Worm (Caenorhabditis elegans) whole organism, young adult: ENCODE data around the gene F44E5.2.
"Not testable (repeated sequence)": the region's sequence is repeated elsewhere in the genome, so short reads cannot be mapped to it uniquely, and the experiment has no call there.

ENCODE experiments used
- B0019.2 ChIP-seq: fragments of 200-800 bp; sonication (Bioruptor generic); conservative IDR thresholded peaks from 2 replicates; pipeline ENCODE4 v1.3.6; 2022; ENCODE audit warnings: missing genetic modification reagents, missing genetic modification characterization, missing compliant biosample characterization
- B0035.1 ChIP-seq: sonication (generic microtip); optimal IDR thresholded peaks from 2 replicates; lab custom pipeline; 2016; ENCODE audit warnings: missing genetic modification characterization, mild to moderate bottlenecking, missing compliant biosample characterization, missing genotype, missing genetic modification reagents
- B0336.3 ChIP-seq: fragments of 200-800 bp; sonication (Bioruptor generic); IDR thresholded peaks from 2 replicates; pipeline ENCODE4 v1.3.6; 2022; ENCODE audit warnings: missing genetic modification characterization, missing compliant biosample characterization
- C06A6.2 ChIP-seq: fragments of 200-800 bp; sonication (Bioruptor generic); conservative IDR thresholded peaks from 2 replicates; pipeline ENCODE4 v1.3.6; 2022; ENCODE audit warnings: missing genetic modification characterization, missing compliant biosample characterization
- F22D6.2 ChIP-seq: sonication (generic microtip); optimal IDR thresholded peaks from 2 replicates; lab custom pipeline; 2016; ENCODE audit warnings: mild to moderate bottlenecking, missing genetic modification characterization, missing compliant biosample characterization
- F33H1.4 ChIP-seq: fragments of 200-800 bp; sonication (Bioruptor generic); IDR thresholded peaks from 2 replicates; pipeline ENCODE4 v1.3.6; 2022; ENCODE audit warnings: missing genetic modification reagents, missing genetic modification characterization, missing compliant biosample characterization
- F37B4.10 ChIP-seq: fragments of 200-800 bp; sonication (Bioruptor generic); IDR thresholded peaks from 2 replicates; pipeline ENCODE4 v1.3.6; 2022; ENCODE audit warnings: missing genetic modification characterization, missing compliant biosample characterization
- F39B2.1 ChIP-seq: fragments of 200-800 bp; sonication (Bioruptor generic); IDR thresholded peaks from 2 replicates; pipeline ENCODE4 v1.3.6; 2022; ENCODE audit warnings: missing genetic modification reagents, missing genetic modification characterization, missing compliant biosample characterization
- K11D2.4 ChIP-seq: fragments of 200-800 bp; sonication (Bioruptor generic); IDR thresholded peaks from 2 replicates; pipeline ENCODE4 v1.3.6; 2022; ENCODE audit warnings: missing genetic modification reagents, missing genetic modification characterization, missing compliant biosample characterization
- K12H6.12 ChIP-seq: fragments of 200-800 bp; sonication (Bioruptor generic); optimal IDR thresholded peaks from 2 replicates; lab custom pipeline; 2018; ENCODE audit warnings: mild to moderate bottlenecking, missing genetic modification characterization, missing compliant biosample characterization
- Y53G8AR.9 ChIP-seq: fragments of 200-800 bp; sonication (Bioruptor generic); conservative IDR thresholded peaks from 2 replicates; pipeline ENCODE4 v1.3.6; 2022; ENCODE audit warnings: missing genetic modification reagents, missing genetic modification characterization, missing compliant biosample characterization
- Y79H2A.3 ChIP-seq: fragments of 200-800 bp; sonication (Bioruptor generic); conservative IDR thresholded peaks from 2 replicates; pipeline ENCODE4 v1.3.6; 2022; ENCODE audit warnings: missing genetic modification reagents, missing genetic modification characterization, missing compliant biosample characterization
- Y95B8A.8 ChIP-seq: fragments of 200-800 bp; sonication (Bioruptor generic); IDR thresholded peaks from 2 replicates; pipeline ENCODE4 v1.3.6; 2022; ENCODE audit warnings: missing genetic modification reagents, missing genetic modification characterization, missing compliant biosample characterization
- ZK185.1 ChIP-seq: sonication (generic microtip); optimal IDR thresholded peaks from 2 replicates; lab custom pipeline; 2016; ENCODE audit warnings: mild to moderate bottlenecking, missing genetic modification characterization, missing compliant biosample characterization; ENCODE audit not compliant: poor library complexity, severe bottlenecking
- aptf-2 ChIP-seq: fragments of 200-800 bp; sonication (Bioruptor generic); conservative IDR thresholded peaks from 2 replicates; pipeline ENCODE4 v1.3.6; 2022; ENCODE audit warnings: missing genetic modification reagents, missing genetic modification characterization, missing compliant biosample characterization
- aptf-3 ChIP-seq: fragments of 200-800 bp; sonication (Bioruptor generic); IDR thresholded peaks from 2 replicates; pipeline ENCODE4 v1.3.6; 2022; ENCODE audit warnings: missing genetic modification characterization, missing compliant biosample characterization
- athp-1 ChIP-seq: sonication (generic microtip); optimal IDR thresholded peaks from 2 replicates; lab custom pipeline; 2017; ENCODE audit warnings: mild to moderate bottlenecking, missing genetic modification characterization, missing compliant biosample characterization
- attf-6 ChIP-seq: fragments of 200-800 bp; sonication (Bioruptor generic); IDR thresholded peaks from 2 replicates; pipeline ENCODE4 v1.3.6; 2022; ENCODE audit warnings: missing genetic modification reagents, missing genetic modification characterization, missing compliant biosample characterization
- cebp-1 ChIP-seq, 2 experiments: fragments of 200-800 bp in 1 of 2; sonication (Bioruptor generic) in 1 of 2; sonication (generic microtip) in 1 of 2; IDR thresholded peaks in 1 of 2; optimal IDR thresholded peaks in 1 of 2; 2 replicates each; pipeline versions ENCODE4 v1.3.6 to Lab custom; 2017 to 2022; ENCODE audit warnings: missing compliant biosample characterization in 2 of 2, missing genetic modification characterization in 2 of 2, mild to moderate bottlenecking in 1 of 2, missing genetic modification reagents in 1 of 2, moderate library complexity in 1 of 2
- ceh-100 ChIP-seq: fragments of 200-800 bp; sonication (Bioruptor generic); IDR thresholded peaks from 2 replicates; pipeline ENCODE4 v1.3.6; 2022; ENCODE audit warnings: missing genetic modification reagents, missing genetic modification characterization, missing compliant biosample characterization
- ceh-58 ChIP-seq: fragments of 200-800 bp; sonication (Bioruptor generic); IDR thresholded peaks from 2 replicates; pipeline ENCODE4 v1.3.6; 2022; ENCODE audit warnings: missing genetic modification characterization, missing compliant biosample characterization
- ceh-79 ChIP-seq: sonication (generic microtip); optimal IDR thresholded peaks from 2 replicates; lab custom pipeline; 2017; ENCODE audit warnings: mild to moderate bottlenecking, missing genetic modification characterization, missing compliant biosample characterization
- ceh-91 ChIP-seq: fragments of 200-800 bp; sonication (Bioruptor generic); IDR thresholded peaks from 2 replicates; pipeline ENCODE4 v1.3.6; 2022; ENCODE audit warnings: missing genetic modification reagents, missing genetic modification characterization, missing compliant biosample characterization
- chd-7 ChIP-seq: sonication (generic microtip); optimal IDR thresholded peaks from 2 replicates; lab custom pipeline; 2016; ENCODE audit warnings: mild to moderate bottlenecking, missing genetic modification characterization, moderate library complexity, missing compliant biosample characterization
- dox-1 ChIP-seq: fragments of 200-800 bp; sonication (Bioruptor generic); IDR thresholded peaks from 2 replicates; pipeline ENCODE4 v1.3.6; 2022; ENCODE audit warnings: missing genetic modification reagents, missing genetic modification characterization, missing compliant biosample characterization
- egl-18 ChIP-seq: fragments of 200-800 bp; sonication (Bioruptor generic); IDR thresholded peaks from 2 replicates; pipeline ENCODE4 v1.3.6; 2022; ENCODE audit warnings: missing genetic modification reagents, missing genetic modification characterization, missing compliant biosample characterization
- gei-17 ChIP-seq: fragments of 200-800 bp; sonication (Bioruptor generic); optimal IDR thresholded peaks from 2 replicates; lab custom pipeline; 2018; ENCODE audit warnings: mild to moderate bottlenecking, missing genetic modification characterization, missing compliant biosample characterization
- hmg-1.2 ChIP-seq: fragments of 200-800 bp; sonication (Bioruptor generic); IDR thresholded peaks from 2 replicates; pipeline ENCODE4 v1.3.6; 2022; ENCODE audit warnings: missing genetic modification reagents, missing genetic modification characterization, missing compliant biosample characterization
- hmg-20 ChIP-seq: fragments of 200-800 bp; sonication (Bioruptor generic); IDR thresholded peaks from 2 replicates; pipeline ENCODE4 v1.3.6; 2022; ENCODE audit warnings: missing genetic modification reagents, missing genetic modification characterization, missing compliant biosample characterization
- lin-26 ChIP-seq: fragments of 200-800 bp; sonication (Bioruptor generic); IDR thresholded peaks from 2 replicates; pipeline ENCODE4 v1.3.6; 2022; ENCODE audit warnings: missing genetic modification reagents, missing genetic modification characterization, missing compliant biosample characterization
- lin-35 ChIP-seq, 3 experiments: fragments of 150-350 bp in 2 of 3; sonication (generic microtip) in 1 of 3; optimal IDR thresholded peaks; 2 replicates each; lab custom pipeline; 2014 to 2018; ENCODE audit warnings: missing biosample characterization in 3 of 3, missing genetic modification characterization in 3 of 3, missing genetic modification reagents in 3 of 3
- madf-10 ChIP-seq: sonication (generic microtip); optimal IDR thresholded peaks from 2 replicates; lab custom pipeline; 2016; ENCODE audit warnings: mild to moderate bottlenecking, missing genetic modification characterization, missing compliant biosample characterization
- madf-3 ChIP-seq: fragments of 200-800 bp; sonication (Bioruptor generic); IDR thresholded peaks from 2 replicates; pipeline ENCODE4 v1.3.6; 2022; ENCODE audit warnings: missing genetic modification reagents, missing genetic modification characterization, missing compliant biosample characterization
- mcd-1 ChIP-seq: fragments of 200-800 bp; sonication (Bioruptor generic); IDR thresholded peaks from 2 replicates; pipeline ENCODE4 v1.3.6; 2022; ENCODE audit warnings: missing genetic modification reagents, missing genetic modification characterization, missing compliant biosample characterization
- nfya-2 ChIP-seq: fragments of 200-800 bp; sonication (Bioruptor generic); IDR thresholded peaks from 2 replicates; pipeline ENCODE4 v1.3.6; 2022; ENCODE audit warnings: missing genetic modification reagents, missing genetic modification characterization, missing compliant biosample characterization
- nfyb-1 ChIP-seq: fragments of 200-800 bp; sonication (Bioruptor generic); IDR thresholded peaks from 2 replicates; pipeline ENCODE4 v1.3.6; 2022; ENCODE audit warnings: missing genetic modification reagents, missing genetic modification characterization, missing compliant biosample characterization
- nhr-120 ChIP-seq: fragments of 200-800 bp; sonication (Bioruptor generic); IDR thresholded peaks from 2 replicates; pipeline ENCODE4 v1.3.6; 2022; ENCODE audit warnings: missing genetic modification characterization, missing compliant biosample characterization
- nhr-27 ChIP-seq: fragments of 200-800 bp; sonication (Bioruptor generic); optimal IDR thresholded peaks from 2 replicates; lab custom pipeline; 2018; ENCODE audit warnings: mild to moderate bottlenecking, missing genetic modification characterization, moderate library complexity, missing compliant biosample characterization
- rcor-1 ChIP-seq: fragments of 200-800 bp; sonication (Bioruptor generic); IDR thresholded peaks from 2 replicates; pipeline ENCODE4 v1.3.6; 2022; ENCODE audit warnings: missing genetic modification reagents, missing genetic modification characterization, missing compliant biosample characterization
- repo-1 ChIP-seq: sonication (generic microtip); optimal IDR thresholded peaks from 2 replicates; lab custom pipeline; 2017; ENCODE audit warnings: mild to moderate bottlenecking, missing genetic modification characterization, missing compliant biosample characterization
- rpc-1 ChIP-seq, 2 experiments: fragments of 150-350 bp in 1 of 2; sonication (generic microtip) in 1 of 2; optimal IDR thresholded peaks; 2 replicates each; lab custom pipeline; 2014 to 2018; ENCODE audit warnings: missing biosample characterization in 1 of 2, missing genetic modification characterization in 1 of 2, missing genetic modification reagents in 1 of 2, missing genotype in 1 of 2
- sea-2 ChIP-seq: fragments of 200-800 bp; sonication (Bioruptor generic); IDR thresholded peaks from 2 replicates; pipeline ENCODE4 v1.3.6; 2022; ENCODE audit warnings: missing genetic modification characterization, missing compliant biosample characterization
- snpc-4 ChIP-seq, 5 experiments: fragments of 150-350 bp in 1 of 5; sonication (generic microtip) in 4 of 5; optimal IDR thresholded peaks; 2 replicates each; lab custom pipeline; 2014 to 2018; ENCODE audit warnings: missing genetic modification characterization in 5 of 5, missing biosample characterization in 3 of 5, antibody characterized with exemption in 2 of 5, mild to moderate bottlenecking in 2 of 5, missing compliant biosample characterization in 2 of 5, missing genotype in 2 of 5, moderate library complexity in 2 of 5, missing genetic modification reagents in 1 of 5
- tbp1 ChIP-seq: fragments of 200-800 bp; sonication (Bioruptor generic); optimal IDR thresholded peaks from 2 replicates; lab custom pipeline; 2018; ENCODE audit warnings: mild to moderate bottlenecking, missing genetic modification characterization, missing compliant biosample characterization
- ztf-22 ChIP-seq: fragments of 200-800 bp; sonication (Bioruptor generic); optimal IDR thresholded peaks from 2 replicates; lab custom pipeline; 2018; ENCODE audit warnings: mild to moderate bottlenecking, missing genetic modification characterization, moderate library complexity, missing compliant biosample characterization
- ztf-28 ChIP-seq: fragments of 200-800 bp; sonication (Bioruptor generic); IDR thresholded peaks from 2 replicates; pipeline ENCODE4 v1.3.6; 2022; ENCODE audit warnings: missing genetic modification reagents, missing genetic modification characterization, missing compliant biosample characterization
- ztf-3 ChIP-seq: fragments of 200-800 bp; sonication (Bioruptor generic); optimal IDR thresholded peaks from 2 replicates; lab custom pipeline; 2018; ENCODE audit warnings: mild to moderate bottlenecking, missing genetic modification characterization, missing compliant biosample characterization

The F44E5.2 gene

DNA sequence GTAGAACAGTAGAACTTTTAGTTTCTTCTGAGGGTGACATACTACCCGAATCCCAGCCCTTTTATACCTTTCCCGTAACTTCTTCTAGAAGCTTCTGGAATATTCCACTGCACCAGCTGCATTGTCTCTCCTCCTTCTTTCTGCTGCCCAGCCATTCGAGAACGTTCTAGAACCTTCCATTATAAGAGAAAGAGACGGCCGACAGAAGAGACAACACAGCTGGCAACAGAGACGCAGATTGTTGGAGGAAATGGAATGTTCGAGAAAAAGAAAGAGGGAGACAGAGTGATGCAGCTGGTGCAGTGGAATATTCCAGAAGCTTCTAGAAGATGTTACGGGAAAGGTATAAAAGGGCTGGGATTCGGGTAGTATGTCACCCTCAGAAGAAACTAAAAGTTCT lies 7.3 kb upstream of the F44E5.2 start, which contains the start of the genes F44E5.4 and F44E5.5 (continued):
- TF ChIP-seq B0035.1, result peak; percentile 90
- TF ChIP-seq K12H6.12 (tag; lab: Kevin White, UChicago), result peak; percentile 92
- peak; percentile 96 for TF ChIP-seq F39B2.1 (GFP tag; lab: Robert Waterston, UW)
- peak; percentile 99 for TF ChIP-seq ceh-79 (tag; lab: Kevin White, UChicago)
- TF ChIP-seq ztf-22, result peak; percentile 97
- TF ChIP-seq snpc-4 (GFP tag; optimal IDR thresholded peaks at IDR 0.05; lab: Kevin White, UChicago); rpc-1 (tag; optimal IDR thresholded peaks at IDR 0.05; lab: Kevin White, UChicago): not testable (repeated sequence)
- TF ChIP-seq snpc-4 (tag; optimal IDR thresholded peaks at IDR 0.05; lab: Kevin White, UChicago), result peak in 2 of 4 experiments; percentile 57 to 61
- TF ChIP-seq nfya-2 (GFP tag; lab: Robert Waterston, UW), result peak; percentile 96
- peak; percentile 98 for TF ChIP-seq nhr-27 (tag; lab: Kevin White, UChicago)
- peak; percentile 88 for TF ChIP-seq ceh-100
- TF ChIP-seq sea-2, result peak; percentile 99
- TF ChIP-seq repo-1 (tag; lab: Kevin White, UChicago), result peak; percentile 97
- peak; percentile 99 for TF ChIP-seq Y79H2A.3
- peak; percentile 89 for TF ChIP-seq hmg-20 (GFP tag; lab: Robert Waterston, UW)
- TF ChIP-seq Y53G8AR.9, result peak; percentile 99
- peak; percentile 79 for TF ChIP-seq ztf-28 (GFP tag; lab: Robert Waterston, UW)
- peak; percentile 99 for TF ChIP-seq chd-7
- peak; percentile 62 for TF ChIP-seq ceh-91 (GFP tag; lab: Robert Waterston, UW)
- TF ChIP-seq madf-3 (GFP tag; lab: Robert Waterston, UW), result peak; percentile 93
- TF ChIP-seq F33H1.4 (GFP tag; lab: Robert Waterston, UW), result peak; percentile 77
- TF ChIP-seq B0019.2 (GFP tag; lab: Robert Waterston, UW), result peak; percentile 71; the same call in 1 of the 2 replicates
- peak; percentile 100 for TF ChIP-seq aptf-3 (GFP tag; lab: Robert Waterston, UW)
- TF ChIP-seq lin-26, result peak; percentile 86
- TF ChIP-seq Y95B8A.8 (GFP tag; lab: Robert Waterston, UW), result peak; percentile 97
- TF ChIP-seq rcor-1 (GFP tag; lab: Robert Waterston, UW), result peak; percentile 92
- TF ChIP-seq nfyb-1 (GFP tag; lab: Robert Waterston, UW), result peak; percentile 99
- TF ChIP-seq F22D6.2 (tag; lab: Kevin White, UChicago), result peak; percentile 88
- peak in 1 of 3 experiments; percentile 87 for TF ChIP-seq lin-35 (GFP tag; optimal IDR thresholded peaks at IDR 0.05; lab: Kevin White, UChicago)
- peak; percentile 100 for TF ChIP-seq hmg-1.2 (GFP tag; lab: Robert Waterston, UW)
- peak; percentile 79 for TF ChIP-seq madf-10 (tag; lab: Kevin White, UChicago)
- TF ChIP-seq aptf-2, result peak; percentile 88
- TF ChIP-seq ceh-58 (GFP tag; lab: Robert Waterston, UW), result peak; percentile 97
- TF ChIP-seq athp-1, result peak; percentile 98
- peak; percentile 74 for TF ChIP-seq tbp1
- peak; percentile 86 for TF ChIP-seq attf-6 (GFP tag; lab: Robert Waterston, UW)
- peak; percentile 97 for TF ChIP-seq mcd-1
- TF ChIP-seq ZK185.1, result peak; percentile 65
- TF ChIP-seq egl-18, result peak; percentile 99
- peak; percentile 87 for TF ChIP-seq B0336.3
- peak; percentile 100 for TF ChIP-seq rpc-1 (optimal IDR thresholded peaks at IDR 0.05; lab: Kevin White, UChicago)
- peak; percentile 89 for TF ChIP-seq gei-17
- peak; percentile 99 for TF ChIP-seq K11D2.4 (GFP tag; lab: Robert Waterston, UW)
- peak; percentile 89 for TF ChIP-seq cebp-1 (GFP tag; IDR thresholded peaks at IDR 0.05; lab: Robert Waterston, UW)
- peak; percentile 80 for TF ChIP-seq cebp-1 (tag; optimal IDR thresholded peaks at IDR 0.05; lab: Kevin White, UChicago)
- TF ChIP-seq C06A6.2, result peak; percentile 98
- peak; percentile 95; the same call in 1 of the 2 replicates for TF ChIP-seq F37B4.10 (GFP tag; lab: Robert Waterston, UW)
- TF ChIP-seq ztf-3 (GFP tag; lab: Kevin White, UChicago), result peak; percentile 98
- TF ChIP-seq nhr-120 (GFP tag; lab: Robert Waterston, UW), result peak; percentile 99
- TF ChIP-seq dox-1 (GFP tag; lab: Robert Waterston, UW), result peak; percentile 100
